Worm (Caenorhabditis elegans): Measurements from ENCODE around the gene ceh-74.

- TF ChIP-seq ceh-79 (tag; optimal IDR thresholded peaks at IDR 0.05): no peak
- TF ChIP-seq unc-62 (GFP tag; optimal IDR thresholded peaks at IDR 0.05): no peak
- no peak for TF ChIP-seq unc-130 (GFP tag; optimal IDR thresholded peaks at IDR 0.05)
- no peak for TF ChIP-seq athp-1 (tag; optimal IDR thresholded peaks at IDR 0.05)
- no peak for TF ChIP-seq hmg-1.2 (GFP tag; IDR thresholded peaks at IDR 0.05)
- TF ChIP-seq F52B5.7 (tag; optimal IDR thresholded peaks at IDR 0.05): no peak
- TF ChIP-seq bed-1 (GFP tag; IDR thresholded peaks at IDR 0.05): no peak
- no peak for TF ChIP-seq Y79H2A.3 (GFP tag; conservative IDR thresholded peaks at IDR 0.05)
- TF ChIP-seq nhr-80 (tag; optimal IDR thresholded peaks at IDR 0.05): peak; percentile 50
- no peak for TF ChIP-seq ama-1 (optimal IDR thresholded peaks at IDR 0.05)
- no peak for TF ChIP-seq ama-1 (GFP tag; optimal IDR thresholded peaks at IDR 0.05)
- TF ChIP-seq snpc-3.4 (tag; optimal IDR thresholded peaks at IDR 0.05): no peak
- TF ChIP-seq pha-4 (tag; optimal IDR thresholded peaks at IDR 0.05): no peak
Observed at ce11 chrV:14212813-14213212, 34.9 kb downstream of the ceh-74 start.
